Fruit fly (Drosophila melanogaster) whole organism, adult: ENCODE results near the gene Oatp33Eb.

Source experiments
- CG11617 ChIP-seq: fragments of 200-800 bp; sonication (Bioruptor generic); optimal IDR thresholded peaks from 2 replicates; lab custom pipeline; 2017; ENCODE audit warnings: mild to moderate bottlenecking, missing biosample characterization, missing genetic modification reagents, missing genetic modification characterization
- CG12768 ChIP-seq: fragments of 200-800 bp; sonication (Bioruptor generic); optimal IDR thresholded peaks from 2 replicates; lab custom pipeline; 2017; ENCODE audit warnings: missing biosample characterization, missing genetic modification characterization, mild to moderate bottlenecking, moderate library complexity, missing genetic modification reagents
- CG14711 ChIP-seq: fragments of 200-800 bp; sonication (Bioruptor generic); optimal IDR thresholded peaks from 2 replicates; lab custom pipeline; 2018; ENCODE audit warnings: missing biosample characterization, mild to moderate bottlenecking, missing genetic modification characterization, moderate library complexity
- CG1620 ChIP-seq: fragments of 200-800 bp; sonication (Bioruptor generic); optimal IDR thresholded peaks from 2 replicates; lab custom pipeline; 2016; ENCODE audit warnings: missing biosample characterization, missing genetic modification characterization
- CG33017 ChIP-seq: fragments of 200-800 bp; sonication (Bioruptor generic); optimal IDR thresholded peaks from 2 replicates; lab custom pipeline; 2018; ENCODE audit warnings: missing biosample characterization, mild to moderate bottlenecking, missing genetic modification characterization, moderate library complexity
- CG5204 ChIP-seq: fragments of 200-800 bp; sonication (Bioruptor generic); optimal IDR thresholded peaks from 2 replicates; lab custom pipeline; 2016; ENCODE audit warnings: missing biosample characterization, missing genetic modification characterization
- CG7045 ChIP-seq: fragments of 200-800 bp; sonication (Bioruptor generic); optimal IDR thresholded peaks from 2 replicates; lab custom pipeline; 2017; ENCODE audit warnings: missing biosample characterization, mild to moderate bottlenecking, missing genetic modification characterization
- CG7101 ChIP-seq: fragments of 200-800 bp; sonication (Bioruptor generic); optimal IDR thresholded peaks from 2 replicates; lab custom pipeline; 2018; ENCODE audit warnings: missing biosample characterization, mild to moderate bottlenecking, missing genetic modification characterization, moderate library complexity
- Clk ChIP-seq: fragments of 200-800 bp; sonication (Bioruptor generic); optimal IDR thresholded peaks from 2 replicates; lab custom pipeline; 2017; ENCODE audit warnings: missing biosample characterization, missing genetic modification characterization
- Crg-1 ChIP-seq: fragments of 200-800 bp; sonication (Bioruptor generic); optimal IDR thresholded peaks from 2 replicates; lab custom pipeline; 2016; ENCODE audit warnings: missing biosample characterization, missing genetic modification characterization
- Hr96 ChIP-seq: fragments of 200-800 bp; sonication (Bioruptor generic); optimal IDR thresholded peaks from 2 replicates; lab custom pipeline; 2016; ENCODE audit warnings: missing biosample characterization, missing genetic modification characterization
- Mnt ChIP-seq: fragments of 200-800 bp; sonication (Bioruptor generic); optimal IDR thresholded peaks from 2 replicates; lab custom pipeline; 2016; ENCODE audit warnings: missing biosample characterization, mild to moderate bottlenecking, missing genetic modification characterization
- bab1 ChIP-seq: fragments of 200-800 bp; sonication (Bioruptor generic); optimal IDR thresholded peaks from 3 replicates; lab custom pipeline; 2019; ENCODE audit warnings: missing biosample characterization, mild to moderate bottlenecking, missing genetic modification characterization, moderate library complexity
- cic ChIP-seq: fragments of 200-800 bp; sonication (Bioruptor generic); optimal IDR thresholded peaks from 2 replicates; lab custom pipeline; 2017; ENCODE audit warnings: missing biosample characterization, mild to moderate bottlenecking, missing genetic modification characterization, moderate library complexity
- cnc ChIP-seq, 2 experiments: fragments of >200 bp; optimal IDR thresholded peaks; 2 replicates each; lab custom pipeline; 2017
- kay ChIP-seq: fragments of 200-800 bp; sonication (Bioruptor generic); peaks from one replicate; lab custom pipeline; 2016; ENCODE audit warnings: missing biosample characterization, missing genetic modification characterization, borderline replicate concordance
- ovo ChIP-seq: fragments of 200-800 bp; sonication (Bioruptor generic); optimal IDR thresholded peaks from 2 replicates; lab custom pipeline; 2016; ENCODE audit warnings: missing biosample characterization, missing genetic modification characterization
- pad ChIP-seq: fragments of 200-800 bp; sonication (Bioruptor generic); optimal IDR thresholded peaks from 3 replicates; lab custom pipeline; 2017; ENCODE audit warnings: missing biosample characterization, missing genetic modification characterization, mild to moderate bottlenecking, moderate library complexity, missing genetic modification reagents
- tj ChIP-seq: fragments of 200-800 bp; sonication (Bioruptor generic); optimal IDR thresholded peaks from 3 replicates; lab custom pipeline; 2017; ENCODE audit warnings: missing biosample characterization, mild to moderate bottlenecking, missing genetic modification characterization, moderate library complexity
- toe ChIP-seq: fragments of 200-800 bp; sonication (Bioruptor generic); optimal IDR thresholded peaks from 2 replicates; lab custom pipeline; 2016; ENCODE audit warnings: missing biosample characterization, missing genetic modification characterization

Oatp33Eb gene

DNA sequence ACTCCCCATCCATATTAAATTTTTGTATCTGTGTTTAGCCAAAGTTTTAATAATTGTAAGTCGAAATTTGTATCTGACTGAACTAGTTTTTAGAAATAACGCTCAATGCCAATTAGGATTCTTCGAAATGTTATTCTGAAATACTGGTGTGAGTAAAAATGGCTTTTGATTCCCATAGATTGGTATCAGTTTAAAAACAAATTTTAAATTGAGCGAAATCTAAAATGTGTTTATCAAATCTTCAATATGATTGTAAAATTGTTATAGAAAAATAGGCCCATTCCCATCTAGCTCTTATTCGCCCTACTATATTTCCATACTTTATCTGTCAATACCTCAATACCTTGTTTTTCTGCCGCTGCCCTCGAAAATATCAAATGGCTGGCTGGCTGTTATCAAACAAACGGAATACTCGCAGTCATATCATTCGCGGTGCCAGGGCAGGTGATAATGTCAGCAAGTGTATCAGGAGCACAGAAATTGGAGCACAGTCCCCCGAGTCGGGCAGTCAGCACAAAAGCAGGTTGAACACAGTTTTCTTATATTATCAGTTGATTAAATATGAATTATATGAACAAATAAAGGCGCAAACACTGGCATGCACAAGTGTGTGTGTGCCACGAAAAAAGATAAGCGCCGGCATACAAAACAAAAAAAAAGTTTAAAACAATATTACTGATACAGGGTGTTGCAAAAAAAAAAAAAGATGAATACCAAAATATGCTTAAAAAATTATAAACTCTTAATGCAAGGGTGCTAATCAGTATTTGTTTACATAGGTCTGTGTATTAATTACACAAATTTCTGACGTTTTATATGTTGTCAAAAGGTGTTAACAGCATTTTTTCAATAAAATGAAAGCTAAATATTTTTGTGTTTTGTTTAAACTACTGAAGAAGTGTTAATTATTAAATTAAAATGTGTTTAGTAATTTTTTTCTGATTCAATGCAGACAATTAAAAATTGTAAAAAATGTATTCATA lies 49.3 kb downstream of the Oatp33Eb start, which contains the start of gene t-cup:
TSS of gene t-cup (minus strand) at position 51 of the 983 bp plus-strand sequence.
- peak; percentile 81 for TF ChIP-seq tj
- peak; percentile 84 for TF ChIP-seq CG11617
- TF ChIP-seq cic (GFP tag; lab: Kevin White, UChicago), result peak; percentile 95
- peak; percentile 57 for TF ChIP-seq Crg-1 (GFP tag; lab: Kevin White, UChicago)
- TF ChIP-seq CG1620 (GFP tag; lab: Kevin White, UChicago), result peak; percentile 29
- no peak for TF ChIP-seq bab1 (GFP tag; lab: Kevin White, UChicago)
- TF ChIP-seq pad (GFP tag; lab: Kevin White, UChicago), result peak; percentile 59
- TF ChIP-seq kay (GFP tag; lab: Kevin White, UChicago), result peak; percentile 86
- TF ChIP-seq Mnt, result peak; percentile 79
- TF ChIP-seq CG14711 (tag; lab: Kevin White, UChicago), result peak; percentile 0
- TF ChIP-seq Clk (GFP tag; lab: Kevin White, UChicago), result peak; percentile 54
- TF ChIP-seq CG33017 (tag; lab: Kevin White, UChicago), result peak; percentile 78
- peak; percentile 81 for TF ChIP-seq CG7045 (GFP tag; lab: Kevin White, UChicago)
- TF ChIP-seq Hr96, result peak; percentile 47
- no peak for TF ChIP-seq toe
- TF ChIP-seq CG7101 (tag; lab: Kevin White, UChicago), result peak; percentile 74
- TF ChIP-seq CG5204, result peak; percentile 70
- no peak for TF ChIP-seq cnc (optimal IDR thresholded peaks at IDR 0.05; lab: Kevin White, UChicago)
- TF ChIP-seq CG12768 (GFP tag; lab: Kevin White, UChicago), result peak; percentile 90
- TF ChIP-seq ovo (GFP tag; lab: Kevin White, UChicago), result peak; percentile 63

- TF ChIP-seq cic (GFP tag; lab: Kevin White, UChicago), result no peak
- TF ChIP-seq CG12768 (GFP tag; lab: Kevin White, UChicago), result no peak
- TF ChIP-seq Mnt, result no peak
- TF ChIP-seq CG1620 (GFP tag; lab: Kevin White, UChicago), result no peak
- TF ChIP-seq CG11617, result no peak
- no peak for TF ChIP-seq CG7045 (GFP tag; lab: Kevin White, UChicago)
- no peak for TF ChIP-seq CG14711 (tag; lab: Kevin White, UChicago)
- no peak for TF ChIP-seq cnc (optimal IDR thresholded peaks at IDR 0.05; lab: Kevin White, UChicago)
- TF ChIP-seq CG5204, result no peak
These were observed 50.3 kb downstream of the Oatp33Eb start for dm6 chr2L:12498538-12498937.

DNA sequence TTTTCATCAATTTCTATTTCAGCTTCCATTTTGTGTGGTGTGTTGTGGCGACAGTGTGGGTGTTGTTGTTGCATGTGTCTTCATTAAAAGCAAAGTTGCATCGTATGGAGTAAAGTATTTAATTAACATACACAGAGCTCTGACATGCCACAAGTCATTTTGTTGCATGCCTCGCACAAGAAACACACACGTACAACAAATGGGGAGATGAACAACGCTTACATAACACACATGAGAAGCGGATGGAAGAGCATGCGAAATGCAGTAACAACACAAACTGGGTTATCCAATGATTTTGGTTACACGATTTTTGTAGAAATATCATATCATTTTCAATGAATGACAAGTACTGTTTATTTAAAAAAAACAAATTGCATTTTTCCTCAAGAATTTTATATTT lies 50.9 kb downstream of the Oatp33Eb start:
- no peak for TF ChIP-seq ovo (GFP tag; lab: Kevin White, UChicago)
- TF ChIP-seq cnc (optimal IDR thresholded peaks at IDR 0.05; lab: Kevin White, UChicago), result no peak
- no peak for TF ChIP-seq tj
- no peak for TF ChIP-seq CG1620 (GFP tag; lab: Kevin White, UChicago)
- no peak for TF ChIP-seq cic (GFP tag; lab: Kevin White, UChicago)
- TF ChIP-seq CG11617, result no peak
- TF ChIP-seq CG5204, result no peak
- TF ChIP-seq toe, result no peak
- TF ChIP-seq Mnt, result no peak

DNA sequence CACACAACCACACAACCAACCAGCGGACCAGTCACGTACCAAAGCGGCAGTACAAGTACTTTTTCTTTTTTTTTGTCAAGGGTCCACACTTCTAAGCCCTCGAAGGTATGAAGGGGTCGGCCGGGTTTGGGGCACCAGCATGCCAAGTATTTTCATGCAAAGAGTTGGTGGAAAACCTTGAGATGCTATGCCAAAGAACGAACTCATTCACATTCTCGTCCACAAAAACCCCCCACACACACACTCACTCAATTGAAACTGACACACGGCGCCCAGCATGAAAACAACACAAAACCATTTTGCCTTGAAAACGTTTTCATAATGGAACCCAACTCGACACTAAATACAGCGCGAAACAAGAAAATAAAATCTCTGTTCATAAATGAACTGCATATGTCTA lies 52.1 kb downstream of the Oatp33Eb start:
- no peak for TF ChIP-seq kay (GFP tag; lab: Kevin White, UChicago)
- TF ChIP-seq CG14711 (tag; lab: Kevin White, UChicago), result no peak
- TF ChIP-seq bab1 (GFP tag; lab: Kevin White, UChicago), result no peak
- TF ChIP-seq cic (GFP tag; lab: Kevin White, UChicago), result no peak
- TF ChIP-seq Mnt, result no peak
- TF ChIP-seq pad (GFP tag; lab: Kevin White, UChicago), result no peak
- TF ChIP-seq Clk (GFP tag; lab: Kevin White, UChicago), result no peak
- no peak for TF ChIP-seq CG33017 (tag; lab: Kevin White, UChicago)
